Fruit fly (Drosophila melanogaster) whole organism, wandering third instar larva: ENCODE results near the gene oc.

ENCODE experiments used
- Abd-B ChIP-seq: fragments of >200 bp; optimal IDR thresholded peaks from 2 replicates; lab custom pipeline; 2017; ENCODE audit warnings: missing biosample characterization, missing genetic modification characterization
- CG32264 ChIP-seq: fragments of 200-800 bp; sonication (Bioruptor generic); optimal IDR thresholded peaks from 2 replicates; lab custom pipeline; 2016; ENCODE audit warnings: missing biosample characterization, missing genetic modification characterization
- CG9705 ChIP-seq: fragments of 200-800 bp; sonication (Bioruptor generic); optimal IDR thresholded peaks from 2 replicates; lab custom pipeline; 2018; ENCODE audit warnings: missing biosample characterization, mild to moderate bottlenecking, missing genetic modification characterization
- CrebA ChIP-seq: fragments of 200-800 bp; sonication (Bioruptor generic); optimal IDR thresholded peaks from 2 replicates; lab custom pipeline; 2016; ENCODE audit warnings: missing biosample characterization, mild to moderate bottlenecking, missing genetic modification characterization, borderline replicate concordance
- Dfd ChIP-seq: fragments of >200 bp; optimal IDR thresholded peaks from 2 replicates; lab custom pipeline; 2017; ENCODE audit warnings: missing biosample characterization, missing genetic modification characterization
- Dif ChIP-seq: fragments of 200-275, 200-300 bp; sonication (Bioruptor generic); optimal IDR thresholded peaks from 2 replicates; lab custom pipeline; 2018; ENCODE audit warnings: missing biosample characterization, missing genetic modification characterization; ENCODE audit not compliant: partially characterized antibody
- GATAd ChIP-seq: sonication (Bioruptor generic); optimal IDR thresholded peaks from 2 replicates; lab custom pipeline; 2016; ENCODE audit warnings: missing biosample characterization, missing genetic modification characterization
- HLH106 ChIP-seq: fragments of 200-800 bp; optimal IDR thresholded peaks from 3 replicates; lab custom pipeline; 2019; ENCODE audit warnings: missing biosample characterization, mild to moderate bottlenecking, missing genetic modification characterization, moderate library complexity
- Hnf4 ChIP-seq: fragments of 200-800 bp; sonication (Bioruptor generic); optimal IDR thresholded peaks from 2 replicates; lab custom pipeline; 2016; ENCODE audit warnings: missing biosample characterization, mild to moderate bottlenecking, missing genetic modification characterization
- Hr78 ChIP-seq: fragments of >200 bp; optimal IDR thresholded peaks from 2 replicates; lab custom pipeline; 2017; ENCODE audit warnings: missing biosample characterization, missing genetic modification characterization
- Hr83 ChIP-seq: fragments of 200-300 bp; sonication (Bioruptor generic); optimal IDR thresholded peaks from 2 replicates; lab custom pipeline; 2016; ENCODE audit warnings: missing biosample characterization, mild to moderate bottlenecking, missing genetic modification characterization, moderate library complexity; ENCODE audit not compliant: poor library complexity, severe bottlenecking
- Jra ChIP-seq: sonication (Bioruptor generic); optimal IDR thresholded peaks from 2 replicates; lab custom pipeline; 2016; ENCODE audit warnings: missing biosample characterization, missing genetic modification characterization
- Mio ChIP-seq: sonication (Bioruptor generic); optimal IDR thresholded peaks from 2 replicates; lab custom pipeline; 2016; ENCODE audit warnings: missing biosample characterization, missing genetic modification characterization
- Myc ChIP-seq: fragments of >200 bp; optimal IDR thresholded peaks from 2 replicates; lab custom pipeline; 2017
- N ChIP-seq: fragments of >200 bp; optimal IDR thresholded peaks from 2 replicates; lab custom pipeline; 2018; ENCODE audit warnings: missing biosample characterization, missing external identifiers, missing genetic modification characterization
- OdsH ChIP-seq: fragments of 200-800 bp; sonication (Bioruptor generic); optimal IDR thresholded peaks from 2 replicates; lab custom pipeline; 2016; ENCODE audit warnings: missing biosample characterization, mild to moderate bottlenecking, missing genetic modification characterization
- Rel ChIP-seq, 2 experiments: fragments of 200-800 bp; sonication (Bioruptor generic) in 1 of 2; optimal IDR thresholded peaks; 2 replicates in 1 of 2; 3 replicates in 1 of 2; lab custom pipeline; 2016 to 2019; ENCODE audit warnings: mild to moderate bottlenecking in 2 of 2, missing biosample characterization in 2 of 2, missing genetic modification characterization in 2 of 2, moderate library complexity in 1 of 2
- Vsx2 ChIP-seq: fragments of 200-300, 225-300 bp; sonication (Bioruptor generic); optimal IDR thresholded peaks from 2 replicates; lab custom pipeline; 2018; ENCODE audit warnings: missing biosample characterization, missing genetic modification characterization; ENCODE audit not compliant: partially characterized antibody
- br ChIP-seq: fragments of 200-800 bp; sonication (Bioruptor generic); optimal IDR thresholded peaks from 2 replicates; lab custom pipeline; 2016; ENCODE audit warnings: missing biosample characterization, missing genetic modification characterization
- brk ChIP-seq: fragments of 200-800 bp; sonication (Bioruptor generic); optimal IDR thresholded peaks from 2 replicates; lab custom pipeline; 2016; ENCODE audit warnings: missing biosample characterization, mild to moderate bottlenecking, missing genetic modification characterization
- dl ChIP-seq, 2 experiments: fragments of 175-275, 200-275 bp in 1 of 2; fragments of 200-275 bp in 1 of 2; sonication (Bioruptor generic); optimal IDR thresholded peaks; lab custom pipeline; 2018; ENCODE audit warnings: mild to moderate bottlenecking in 2 of 2, missing biosample characterization in 2 of 2, missing genetic modification characterization in 2 of 2, moderate library complexity in 2 of 2; ENCODE audit not compliant: partially characterized antibody in 2 of 2, insufficient read depth in 1 of 2
- dmrt93B ChIP-seq: fragments of 200-800 bp; sonication (Bioruptor generic); optimal IDR thresholded peaks from 2 replicates; lab custom pipeline; 2018; ENCODE audit warnings: missing biosample characterization, mild to moderate bottlenecking, missing genetic modification characterization
- dsf ChIP-seq: sonication (Bioruptor generic); optimal IDR thresholded peaks from 2 replicates; lab custom pipeline; 2016; ENCODE audit warnings: missing biosample characterization, missing genetic modification characterization, borderline replicate concordance
- ey ChIP-seq: fragments of 200-800 bp; sonication (Bioruptor generic); optimal IDR thresholded peaks from 2 replicates; lab custom pipeline; 2016; ENCODE audit warnings: missing biosample characterization, missing genetic modification characterization
- foxo ChIP-seq, 2 experiments: fragments of 200-800 bp; sonication (Bioruptor generic); optimal IDR thresholded peaks; 2 replicates in 1 of 2; 3 replicates in 1 of 2; lab custom pipeline; 2016 to 2017; ENCODE audit warnings: missing biosample characterization in 2 of 2, missing genetic modification characterization in 2 of 2
- h ChIP-seq: fragments of 200-800 bp; sonication (Bioruptor generic); optimal IDR thresholded peaks from 3 replicates; lab custom pipeline; 2016; ENCODE audit warnings: missing biosample characterization, mild to moderate bottlenecking, missing genetic modification characterization
- jim ChIP-seq: fragments of 175-275, 200-325 bp; sonication (Bioruptor generic); optimal IDR thresholded peaks from 2 replicates; lab custom pipeline; 2016; ENCODE audit warnings: missing biosample characterization, mild to moderate bottlenecking, missing genetic modification characterization
- lola ChIP-seq: fragments of >200 bp; optimal IDR thresholded peaks from 2 replicates; lab custom pipeline; 2017; ENCODE audit warnings: missing biosample characterization, missing genetic modification characterization
- pan ChIP-seq: fragments of >200 bp; optimal IDR thresholded peaks from 2 replicates; lab custom pipeline; 2017
- psq ChIP-seq: fragments of 200-800 bp; sonication (Bioruptor generic); optimal IDR thresholded peaks from 3 replicates; lab custom pipeline; 2017; ENCODE audit warnings: missing biosample characterization, mild to moderate bottlenecking, missing genetic modification characterization, moderate library complexity
- rgr ChIP-seq: fragments of 200-800 bp; sonication (Bioruptor generic); optimal IDR thresholded peaks from 3 replicates; lab custom pipeline; 2016; ENCODE audit warnings: missing biosample characterization, mild to moderate bottlenecking, missing genetic modification characterization
- sage ChIP-seq: fragments of 200-800 bp; sonication (Bioruptor generic); optimal IDR thresholded peaks from 2 replicates; lab custom pipeline; 2016; ENCODE audit warnings: missing biosample characterization, mild to moderate bottlenecking, missing genetic modification characterization
- sv ChIP-seq: fragments of 200-800 bp; sonication (Bioruptor generic); optimal IDR thresholded peaks from 3 replicates; lab custom pipeline; 2016; ENCODE audit warnings: missing biosample characterization, missing genetic modification characterization
- tai ChIP-seq: sonication (Bioruptor generic); optimal IDR thresholded peaks from 2 replicates; lab custom pipeline; 2016; ENCODE audit warnings: missing biosample characterization, missing genetic modification characterization
- usp ChIP-seq: fragments of >200 bp; optimal IDR thresholded peaks from 2 replicates; lab custom pipeline; 2017; ENCODE audit warnings: missing biosample characterization, missing genetic modification characterization
- woc ChIP-seq: sonication (Bioruptor generic); optimal IDR thresholded peaks from 2 replicates; lab custom pipeline; 2016; ENCODE audit warnings: missing biosample characterization, mild to moderate bottlenecking, missing genetic modification characterization

The oc gene

dm6 chrX:8624867-8625266, 25.6 kb downstream of the oc start:
- TF ChIP-seq CG32264 (no peak), Rel (GFP tag; optimal IDR thresholded peaks at IDR 0.05; lab: Kevin White, UChicago) (no peak), Rel (tag; optimal IDR thresholded peaks at IDR 0.05; lab: Kevin White, UChicago) (no peak), N (GFP tag; lab: Kevin White, UChicago) (peak; percentile 40), psq (GFP tag; lab: Kevin White, UChicago) (peak; percentile 55), Myc (lab: Kevin White, UChicago) (peak; percentile 66), dl (GFP tag; optimal IDR thresholded peaks at IDR 0.05; lab: Kevin White, UChicago; ENCODE audit: insufficient read depth in 1 of 2, partially characterized antibody in 2 of 2) (no peak), Dif (peak; percentile 42), woc (GFP tag; lab: Kevin White, UChicago) (no peak)

DNA sequence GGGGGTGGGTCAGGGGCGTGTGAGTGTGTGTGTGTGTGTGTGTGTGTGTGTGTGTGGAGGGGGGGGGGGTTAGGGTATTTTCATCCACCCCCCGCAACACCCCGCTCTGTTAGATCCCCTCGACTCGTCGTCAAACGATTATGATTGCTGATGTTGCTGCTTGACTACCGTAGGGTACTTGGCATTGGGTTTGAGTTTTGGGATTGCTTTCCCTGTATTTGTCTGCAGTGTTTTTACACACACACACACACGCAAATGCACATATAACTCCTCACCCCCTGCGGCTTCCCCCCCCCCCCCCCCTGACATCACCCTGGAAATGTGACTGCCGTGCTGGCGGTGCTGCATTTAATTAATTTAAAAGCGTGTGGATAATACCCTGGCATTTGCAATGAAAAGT, 28.1 kb downstream of the oc start:
- TF ChIP-seq Mio (GFP tag; lab: Kevin White, UChicago) (no peak), Dfd (GFP tag; lab: Kevin White, UChicago) (peak; percentile 67)

DNA sequence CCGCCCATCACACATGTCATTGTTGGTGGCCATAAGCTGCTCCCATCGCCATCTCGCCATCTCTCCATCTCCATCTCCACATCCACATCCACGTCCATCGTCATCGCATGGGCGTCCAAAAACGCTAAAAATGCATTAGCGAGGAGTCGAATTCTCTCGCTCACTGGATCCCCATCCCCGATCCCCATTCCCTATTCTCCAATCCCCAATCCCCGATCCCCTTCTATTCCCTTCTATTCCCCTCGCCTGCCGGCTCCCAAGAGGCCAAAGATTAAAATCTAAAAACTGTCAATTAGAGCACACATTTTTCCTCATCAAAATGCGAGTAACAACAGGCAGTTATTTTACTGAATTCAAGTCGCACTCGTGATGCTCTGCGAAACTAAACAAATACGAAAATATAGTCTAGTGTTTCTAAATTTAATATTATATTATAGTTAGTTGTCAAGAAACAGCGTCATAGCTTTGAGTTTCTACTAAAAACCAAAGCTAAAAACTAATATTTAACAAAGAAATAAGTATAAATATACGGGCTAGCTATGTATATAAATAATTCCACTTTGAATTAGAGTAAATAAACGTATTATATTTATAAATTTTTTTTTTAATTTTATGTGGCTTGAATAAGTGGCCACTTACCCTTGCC, 33.6 kb downstream of the oc start:
- TF ChIP-seq dmrt93B, result no peak
- no peak for TF ChIP-seq Vsx2
- TF ChIP-seq OdsH (GFP tag; lab: Kevin White, UChicago), result no peak
- no peak for TF ChIP-seq CrebA (GFP tag; lab: Kevin White, UChicago)
- no peak for TF ChIP-seq Hnf4
- no peak for TF ChIP-seq lola
- no peak for TF ChIP-seq Rel (GFP tag; optimal IDR thresholded peaks at IDR 0.05; lab: Kevin White, UChicago)
- TF ChIP-seq Rel (tag; optimal IDR thresholded peaks at IDR 0.05; lab: Kevin White, UChicago), result no peak
- no peak for TF ChIP-seq rgr (GFP tag; lab: Kevin White, UChicago)
- no peak for TF ChIP-seq foxo (GFP tag; optimal IDR thresholded peaks at IDR 0.05; lab: Kevin White, UChicago)
- no peak for TF ChIP-seq Hr78 (GFP tag; lab: Kevin White, UChicago)
- TF ChIP-seq Jra (GFP tag; lab: Kevin White, UChicago), result no peak
- TF ChIP-seq sv, result no peak
- TF ChIP-seq HLH106 (tag; lab: Kevin White, UChicago), result no peak
- no peak for TF ChIP-seq Myc (lab: Kevin White, UChicago)
- no peak for TF ChIP-seq h (GFP tag; lab: Kevin White, UChicago)

dm6 chrX:8616280-8616679, 34.2 kb downstream of the oc start:
- TF ChIP-seq brk (GFP tag; lab: Kevin White, UChicago) (no peak), Myc (lab: Kevin White, UChicago) (no peak), Hnf4 (no peak), h (GFP tag; lab: Kevin White, UChicago) (no peak), Jra (GFP tag; lab: Kevin White, UChicago) (no peak), usp (no peak), CG9705 (GFP tag; lab: Kevin White, UChicago) (no peak), HLH106 (tag; lab: Kevin White, UChicago) (no peak), ey (no peak), Mio (GFP tag; lab: Kevin White, UChicago) (no peak), pan (lab: Kevin White, UChicago) (no peak), Dfd (GFP tag; lab: Kevin White, UChicago) (no peak)
- TF ChIP-seq, all 38 proteins: peak for 0

DNA sequence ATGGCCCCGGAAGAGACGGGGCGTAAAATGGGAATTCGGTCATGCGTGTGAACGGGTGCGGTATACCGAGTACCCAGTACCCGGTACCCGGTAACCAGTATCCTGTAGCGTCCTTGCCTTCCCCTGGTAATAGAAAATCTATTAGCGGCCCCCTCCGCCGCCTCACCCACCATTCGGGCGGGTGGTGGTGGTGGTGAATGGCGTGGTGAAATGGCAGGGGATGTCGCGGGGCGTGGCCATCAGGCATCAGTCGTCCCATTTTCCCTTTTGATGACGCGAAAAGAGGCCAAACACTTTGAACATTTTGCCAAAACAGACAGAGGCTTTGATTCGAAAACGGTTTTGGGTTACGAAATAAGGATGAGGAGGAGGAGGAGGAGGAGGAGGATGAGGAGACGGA, 42.6 kb downstream of the oc start:
- no peak for TF ChIP-seq Rel (GFP tag; optimal IDR thresholded peaks at IDR 0.05; lab: Kevin White, UChicago)
- TF ChIP-seq Rel (tag; optimal IDR thresholded peaks at IDR 0.05; lab: Kevin White, UChicago), result no peak
- TF ChIP-seq usp, result no peak
- no peak for TF ChIP-seq Hr83
- no peak for TF ChIP-seq GATAd
- TF ChIP-seq, all 38 proteins: peak for 0

DNA sequence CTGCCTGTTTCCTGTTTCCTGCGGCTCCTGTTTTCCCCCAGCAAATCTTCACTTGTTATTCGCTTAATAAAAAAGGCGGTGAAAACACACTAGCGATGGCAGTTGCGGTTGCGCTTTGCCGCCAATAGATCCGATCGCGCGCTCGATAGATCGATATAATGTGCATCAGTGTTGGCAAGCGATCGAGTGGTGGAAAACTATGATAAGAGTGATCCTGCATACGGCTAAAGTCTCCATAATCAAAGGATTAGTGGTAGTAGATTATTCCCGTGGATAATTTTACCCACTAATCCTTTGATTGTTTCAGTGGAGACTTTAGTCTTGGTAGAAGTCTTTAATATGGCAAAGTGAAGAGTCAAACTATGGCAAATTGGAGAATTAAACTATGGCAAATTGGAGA, 44.3 kb downstream of the oc start, which contains the start of gene Caf1-180:
Caf1-180 (minus strand) TSS at position 99 of the 400 bp plus-strand sequence.
- TF ChIP-seq Vsx2 (no peak), lola (no peak), sv (no peak), woc (GFP tag; lab: Kevin White, UChicago) (no peak), Jra (GFP tag; lab: Kevin White, UChicago) (no peak), Myc (lab: Kevin White, UChicago) (peak; percentile 42), CG9705 (GFP tag; lab: Kevin White, UChicago) (no peak), CrebA (GFP tag; lab: Kevin White, UChicago) (no peak), pan (lab: Kevin White, UChicago) (no peak), Dif (no peak), brk (GFP tag; lab: Kevin White, UChicago) (no peak), h (GFP tag; lab: Kevin White, UChicago) (peak; percentile 14), tai (GFP tag; lab: Kevin White, UChicago) (no peak), Dfd (GFP tag; lab: Kevin White, UChicago) (no peak), Mio (GFP tag; lab: Kevin White, UChicago) (no peak), OdsH (GFP tag; lab: Kevin White, UChicago) (no peak), Hr83 (peak; percentile 47), dsf (GFP tag; lab: Kevin White, UChicago) (no peak), ey (peak; percentile 5), jim (GFP tag; lab: Kevin White, UChicago) (no peak), psq (GFP tag; lab: Kevin White, UChicago) (no peak), Abd-B (GFP tag; lab: Kevin White, UChicago) (no peak), sage (GFP tag; lab: Kevin White, UChicago) (no peak), Hr78 (GFP tag; lab: Kevin White, UChicago) (no peak), br (GFP tag; lab: Kevin White, UChicago) (peak; percentile 15)
